1 fruit fly cellular context compared by ENCODE assay signal in the genomic region with DNA sequence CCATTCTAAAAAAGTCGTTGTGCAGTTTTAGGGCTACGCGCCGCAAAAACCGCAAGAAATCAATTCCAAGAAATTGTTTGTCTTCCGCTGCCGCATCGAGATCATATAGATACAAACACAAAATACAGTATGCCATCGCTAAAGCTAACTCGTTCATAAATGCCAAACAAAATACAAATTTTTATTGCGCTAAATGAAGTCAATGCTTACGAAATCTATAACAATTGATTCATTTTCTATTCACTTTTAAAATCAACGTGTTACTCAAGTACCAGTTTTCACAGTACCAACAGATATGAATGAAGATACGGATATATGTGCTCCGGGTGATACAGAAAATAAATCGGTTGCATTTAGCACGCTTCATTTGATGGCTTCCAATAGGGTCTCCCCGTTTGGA.
A peak's percentile ranks its signal among the peaks of the same experiment; 100 is the strongest.
TF ChIP-seq lines count a peak whose summit lies in the region.

No protein-coding gene starts in this region.

TF ChIP-seq in whole organism, embryonic, 481 proteins besides CTCF, POLR2A, EP300 and RAD21 (continued from another document and continues in another):
- peak; percentile 76 for TF ChIP-seq CG7839 (tag; optimal IDR thresholded peaks at IDR 0.05; lab: Kevin White, UChicago)
- no peak for TF ChIP-seq run (tag; optimal IDR thresholded peaks at IDR 0.05; lab: Kevin White, UChicago)
- TF ChIP-seq Hand (GFP tag; optimal IDR thresholded peaks at IDR 0.05; lab: Kevin White, UChicago), result no peak
- TF ChIP-seq E2f2 (GFP tag; IDR thresholded peaks at IDR 0.05; lab: Robert Waterston, UW), result peak; percentile 22; the same call in 1 of the 2 replicates
- no peak for TF ChIP-seq Tbp (GFP tag; optimal IDR thresholded peaks at IDR 0.05; lab: Kevin White, UChicago)
- no peak for TF ChIP-seq Bgb (GFP tag; IDR thresholded peaks at IDR 0.05; lab: Robert Waterston, UW; ENCODE audit: partially characterized antibody)
- TF ChIP-seq CG13296 (GFP tag; optimal IDR thresholded peaks at IDR 0.05; lab: Kevin White, UChicago), result peak; percentile 35
- peak; percentile 31 for TF ChIP-seq CG9609 (GFP tag; optimal IDR thresholded peaks at IDR 0.05; lab: Kevin White, UChicago)
- peak; percentile 9 for TF ChIP-seq BtbVII (GFP tag; optimal IDR thresholded peaks at IDR 0.05; lab: Kevin White, UChicago)
- no peak for TF ChIP-seq CG6654 (GFP tag; optimal IDR thresholded peaks at IDR 0.05; lab: Kevin White, UChicago)
- no peak for TF ChIP-seq mirr (GFP tag; optimal IDR thresholded peaks at IDR 0.05; lab: Kevin White, UChicago)
- TF ChIP-seq CG1792 (GFP tag; optimal IDR thresholded peaks at IDR 0.05; lab: Kevin White, UChicago), result no peak
- peak; percentile 49 for TF ChIP-seq Sox100B (GFP tag; optimal IDR thresholded peaks at IDR 0.05; lab: Kevin White, UChicago)
- TF ChIP-seq Dbx (GFP tag; IDR thresholded peaks at IDR 0.05; lab: Robert Waterston, UW), result no peak
- peak; percentile 52 for TF ChIP-seq E2f1 (GFP tag; IDR thresholded peaks at IDR 0.05; lab: Robert Waterston, UW)
- TF ChIP-seq nerfin-1 (tag; optimal IDR thresholded peaks at IDR 0.05; lab: Kevin White, UChicago), result peak; percentile 59
- no peak for TF ChIP-seq Jarid2 (GFP tag; optimal IDR thresholded peaks at IDR 0.05; lab: Kevin White, UChicago)
- peak; percentile 71 for TF ChIP-seq CG18262 (tag; optimal IDR thresholded peaks at IDR 0.05; lab: Kevin White, UChicago)
- peak; percentile 65 for TF ChIP-seq az2 (GFP tag; optimal IDR thresholded peaks at IDR 0.05; lab: Kevin White, UChicago)
- no peak for TF ChIP-seq CG10543 (GFP tag; optimal IDR thresholded peaks at IDR 0.05; lab: Kevin White, UChicago)
- no peak for TF ChIP-seq B-H1 (GFP tag; IDR thresholded peaks at IDR 0.05; lab: Robert Waterston, UW)
- peak; percentile 2 for TF ChIP-seq sd (tag; optimal IDR thresholded peaks at IDR 0.05; lab: Kevin White, UChicago)
- TF ChIP-seq esg (GFP tag; conservative IDR thresholded peaks at IDR 0.05; lab: Robert Waterston, UW), result peak; percentile 33; the same call in 1 of the 2 replicates
- peak; percentile 9 for TF ChIP-seq Sry-δ (GFP tag; optimal IDR thresholded peaks at IDR 0.05; lab: Kevin White, UChicago)
- TF ChIP-seq HHEX (GFP tag; optimal IDR thresholded peaks at IDR 0.05; lab: Kevin White, UChicago), result peak; percentile 49
- peak; percentile 61 for TF ChIP-seq Xbp1 (GFP tag; optimal IDR thresholded peaks at IDR 0.05; lab: Kevin White, UChicago)
- TF ChIP-seq CG10209 (GFP tag; optimal IDR thresholded peaks at IDR 0.05; lab: Kevin White, UChicago), result peak; percentile 47
- 0 out of 2 replicates have a peak, but pooled peaks have one; percentile 41 for TF ChIP-seq CG7372 (GFP tag; IDR thresholded peaks at IDR 0.05; lab: Robert Waterston, UW)
- peak; percentile 27 for TF ChIP-seq MTF-1 (GFP tag; optimal IDR thresholded peaks at IDR 0.05; lab: Kevin White, UChicago; ENCODE audit: borderline replicate concordance)
- TF ChIP-seq CG4404 (GFP tag; IDR thresholded peaks at IDR 0.05; lab: Robert Waterston, UW), result peak; percentile 25; the same call in 1 of the 2 replicates
- peak; percentile 1 for TF ChIP-seq fd3F (GFP tag; optimal IDR thresholded peaks at IDR 0.05; lab: Kevin White, UChicago)
- peak; percentile 32 for TF ChIP-seq jumu (GFP tag; optimal IDR thresholded peaks at IDR 0.05; lab: Kevin White, UChicago)
- TF ChIP-seq pnt (GFP tag; optimal IDR thresholded peaks at IDR 0.05; lab: Kevin White, UChicago), result peak; percentile 64
- peak; percentile 23 for TF ChIP-seq Meics (GFP tag; optimal IDR thresholded peaks at IDR 0.05; lab: Kevin White, UChicago)
- TF ChIP-seq CG7963 (GFP tag; IDR thresholded peaks at IDR 0.05; lab: Robert Waterston, UW; ENCODE audit: partially characterized antibody), result no peak
- TF ChIP-seq gt (GFP tag; IDR thresholded peaks at IDR 0.05; lab: Robert Waterston, UW), result no peak
- TF ChIP-seq CG3726 (GFP tag; IDR thresholded peaks at IDR 0.05; lab: Robert Waterston, UW), result 0 out of 3 replicates have a peak, but pooled peaks have one; percentile 43
- TF ChIP-seq CG32772 (GFP tag; IDR thresholded peaks at IDR 0.05; lab: Robert Waterston, UW), result peak; percentile 62
- TF ChIP-seq Dll (GFP tag; IDR thresholded peaks at IDR 0.05; lab: Robert Waterston, UW; ENCODE audit: partially characterized antibody), result no peak
- TF ChIP-seq B-H2 (GFP tag; optimal IDR thresholded peaks at IDR 0.05; lab: Kevin White, UChicago), result no peak
- TF ChIP-seq sqz (GFP tag; optimal IDR thresholded peaks at IDR 0.05; lab: Kevin White, UChicago), result peak; percentile 21
- peak; percentile 74 for TF ChIP-seq gem (tag; optimal IDR thresholded peaks at IDR 0.05; lab: Kevin White, UChicago)
- TF ChIP-seq CG1529 (GFP tag; optimal IDR thresholded peaks at IDR 0.05; lab: Kevin White, UChicago), result peak; percentile 48
- TF ChIP-seq Deaf1 (tag; optimal IDR thresholded peaks at IDR 0.05; lab: Kevin White, UChicago), result no peak
- TF ChIP-seq kah (GFP tag; optimal IDR thresholded peaks at IDR 0.05; lab: Kevin White, UChicago), result peak; percentile 40
- TF ChIP-seq CG18599 (GFP tag; optimal IDR thresholded peaks at IDR 0.05; lab: Kevin White, UChicago), result peak; percentile 42
- TF ChIP-seq CG8281 (tag; optimal IDR thresholded peaks at IDR 0.05; lab: Kevin White, UChicago), result peak; percentile 27
- TF ChIP-seq sens (GFP tag; lab: Kevin White, UChicago), result peak; percentile 94
- peak; percentile 46 for TF ChIP-seq D19A (tag; optimal IDR thresholded peaks at IDR 0.05; lab: Kevin White, UChicago)
- TF ChIP-seq CG6689 (GFP tag; IDR thresholded peaks at IDR 0.05; lab: Robert Waterston, UW), result peak; percentile 72
- peak; percentile 72; the same call in 2 of the 3 replicates for TF ChIP-seq so (GFP tag; IDR thresholded peaks at IDR 0.05; lab: Robert Waterston, UW)
- no peak for TF ChIP-seq CG3995 (GFP tag; optimal IDR thresholded peaks at IDR 0.05; lab: Kevin White, UChicago)
- TF ChIP-seq btn (GFP tag; optimal IDR thresholded peaks at IDR 0.05; lab: Kevin White, UChicago), result peak; percentile 20
- peak; percentile 54; the same call in 1 of the 2 replicates for TF ChIP-seq Ada2b (GFP tag; IDR thresholded peaks at IDR 0.05; lab: Robert Waterston, UW)
- TF ChIP-seq nmo (GFP tag; optimal IDR thresholded peaks at IDR 0.05; lab: Kevin White, UChicago), result peak; percentile 72
- peak; percentile 71 for TF ChIP-seq row (GFP tag; IDR thresholded peaks at IDR 0.05; lab: Robert Waterston, UW)
- peak; percentile 25 for TF ChIP-seq CG17385 (GFP tag; optimal IDR thresholded peaks at IDR 0.05; lab: Kevin White, UChicago)
- TF ChIP-seq lilli (GFP tag; optimal IDR thresholded peaks at IDR 0.05; lab: Kevin White, UChicago), result peak; percentile 34
- TF ChIP-seq eyg (GFP tag; optimal IDR thresholded peaks at IDR 0.05; lab: Kevin White, UChicago), result peak; percentile 9
- peak; percentile 78 for TF ChIP-seq ken (GFP tag; IDR thresholded peaks at IDR 0.05; lab: Robert Waterston, UW)
- peak; percentile 26 for TF ChIP-seq CG10267 (tag; optimal IDR thresholded peaks at IDR 0.05; lab: Kevin White, UChicago)
- TF ChIP-seq dysf (GFP tag; IDR thresholded peaks at IDR 0.05; lab: Robert Waterston, UW), result peak; percentile 73
- peak; percentile 80 for TF ChIP-seq dmrt99B (tag; optimal IDR thresholded peaks at IDR 0.05; lab: Kevin White, UChicago)
- TF ChIP-seq jing (GFP tag; optimal IDR thresholded peaks at IDR 0.05; lab: Kevin White, UChicago), result peak; percentile 40
- no peak for TF ChIP-seq Hr39 (optimal IDR thresholded peaks at IDR 0.05; lab: Kevin White, UChicago)
- TF ChIP-seq her (GFP tag; optimal IDR thresholded peaks at IDR 0.05; lab: Kevin White, UChicago), result peak; percentile 3
- no peak for TF ChIP-seq CG12299 (tag; optimal IDR thresholded peaks at IDR 0.05; lab: Kevin White, UChicago)
- peak; percentile 25 for TF ChIP-seq CG3407 (GFP tag; optimal IDR thresholded peaks at IDR 0.05; lab: Kevin White, UChicago)
- no peak for TF ChIP-seq crol (GFP tag; IDR thresholded peaks at IDR 0.05; lab: Robert Waterston, UW)
- TF ChIP-seq disco-r (GFP tag; optimal IDR thresholded peaks at IDR 0.05; lab: Kevin White, UChicago), result no peak
- TF ChIP-seq CG13424 (tag; optimal IDR thresholded peaks at IDR 0.05; lab: Kevin White, UChicago), result peak; percentile 69
- TF ChIP-seq CG2202 (tag; optimal IDR thresholded peaks at IDR 0.05; lab: Kevin White, UChicago), result peak; percentile 31
- TF ChIP-seq stc (GFP tag; IDR thresholded peaks at IDR 0.05; lab: Robert Waterston, UW), result peak; percentile 72
- TF ChIP-seq CG4820 (GFP tag; optimal IDR thresholded peaks at IDR 0.05; lab: Kevin White, UChicago), result peak; percentile 52
- TF ChIP-seq Lhr (GFP tag; optimal IDR thresholded peaks at IDR 0.05; lab: Kevin White, UChicago), result no peak
- TF ChIP-seq CG2199 (GFP tag; IDR thresholded peaks at IDR 0.05; lab: Robert Waterston, UW), result 0 out of 3 replicates have a peak, but pooled peaks have one; percentile 73
- peak; percentile 57 for TF ChIP-seq CG7271 (tag; optimal IDR thresholded peaks at IDR 0.05; lab: Kevin White, UChicago)
- TF ChIP-seq inv (GFP tag; IDR thresholded peaks at IDR 0.05; lab: Robert Waterston, UW; ENCODE audit: partially characterized antibody), result no peak
- TF ChIP-seq CG34224 (GFP tag; IDR thresholded peaks at IDR 0.05; lab: Robert Waterston, UW; ENCODE audit: partially characterized antibody), result no peak
- TF ChIP-seq Nf-YC (tag; optimal IDR thresholded peaks at IDR 0.05; lab: Kevin White, UChicago), result no peak
- peak; percentile 47 for TF ChIP-seq Side (GFP tag; optimal IDR thresholded peaks at IDR 0.05; lab: Kevin White, UChicago)
- TF ChIP-seq CG16863 (GFP tag; optimal IDR thresholded peaks at IDR 0.05; lab: Kevin White, UChicago), result peak; percentile 45
- TF ChIP-seq Hmr (GFP tag; optimal IDR thresholded peaks at IDR 0.05; lab: Kevin White, UChicago), result peak; percentile 20
- TF ChIP-seq Rx (GFP tag; IDR thresholded peaks at IDR 0.05; lab: Robert Waterston, UW), result peak; percentile 58; the same call in 1 of the 2 replicates
- TF ChIP-seq CG12236 (GFP tag; optimal IDR thresholded peaks at IDR 0.05; lab: Kevin White, UChicago), result peak; percentile 2
- peak; percentile 69 for TF ChIP-seq CG15269 (tag; optimal IDR thresholded peaks at IDR 0.05; lab: Kevin White, UChicago)
- peak; percentile 56 for TF ChIP-seq gsb-n (tag; optimal IDR thresholded peaks at IDR 0.05; lab: Kevin White, UChicago)
- no peak for TF ChIP-seq CG15479 (GFP tag; optimal IDR thresholded peaks at IDR 0.05; lab: Kevin White, UChicago)
- no peak; the same call in 1 of the 2 replicates for TF ChIP-seq NFAT (GFP tag; IDR thresholded peaks at IDR 0.05; lab: Robert Waterston, UW)
- TF ChIP-seq CG15696 (tag; optimal IDR thresholded peaks at IDR 0.05; lab: Kevin White, UChicago), result peak; percentile 52
- no peak for TF ChIP-seq Hey (tag; optimal IDR thresholded peaks at IDR 0.05; lab: Kevin White, UChicago)
- TF ChIP-seq CG2889 (GFP tag; IDR thresholded peaks at IDR 0.05; lab: Robert Waterston, UW), result 0 out of 3 replicates have a peak, but pooled peaks have one; percentile 23
- TF ChIP-seq ap (GFP tag; IDR thresholded peaks at IDR 0.05; lab: Robert Waterston, UW), result peak; percentile 26; the same call in 1 of the 2 replicates
- peak; percentile 49 for TF ChIP-seq dmrt11E (tag; optimal IDR thresholded peaks at IDR 0.05; lab: Kevin White, UChicago)
- peak; percentile 28 for TF ChIP-seq CG12659 (GFP tag; optimal IDR thresholded peaks at IDR 0.05; lab: Kevin White, UChicago)
- TF ChIP-seq CG13287 (GFP tag; IDR thresholded peaks at IDR 0.05; lab: Robert Waterston, UW; ENCODE audit: partially characterized antibody), result no peak
- TF ChIP-seq CG31388 (GFP tag; optimal IDR thresholded peaks at IDR 0.05; lab: Kevin White, UChicago), result peak; percentile 26
- TF ChIP-seq lola (GFP tag; optimal IDR thresholded peaks at IDR 0.05; lab: Kevin White, UChicago), result peak in 1 of 3 experiments; percentile 54
- TF ChIP-seq CG2712 (tag; optimal IDR thresholded peaks at IDR 0.05; lab: Kevin White, UChicago), result peak; percentile 65
- TF ChIP-seq CG2678 (tag; optimal IDR thresholded peaks at IDR 0.05; lab: Kevin White, UChicago), result peak; percentile 71
- TF ChIP-seq CG1602 (GFP tag; optimal IDR thresholded peaks at IDR 0.05; lab: Kevin White, UChicago), result peak; percentile 33
- peak; percentile 25 to 57 for TF ChIP-seq Pdp1 (GFP tag; optimal IDR thresholded peaks at IDR 0.05; lab: Kevin White, UChicago)
- TF ChIP-seq salm (tag; optimal IDR thresholded peaks at IDR 0.05; lab: Kevin White, UChicago), result peak; percentile 45
- TF ChIP-seq CG11504 (tag; optimal IDR thresholded peaks at IDR 0.05; lab: Kevin White, UChicago), result peak; percentile 76
- TF ChIP-seq CG7786 (GFP tag; optimal IDR thresholded peaks at IDR 0.05; lab: Kevin White, UChicago), result peak; percentile 40
- no peak for TF ChIP-seq ems (GFP tag; optimal IDR thresholded peaks at IDR 0.05; lab: Kevin White, UChicago)
- no peak for TF ChIP-seq cas (GFP tag; IDR thresholded peaks at IDR 0.05; lab: Robert Waterston, UW)
- no peak for TF ChIP-seq CG31224 (GFP tag; IDR thresholded peaks at IDR 0.05; lab: Robert Waterston, UW)
- TF ChIP-seq CG4360 (GFP tag; IDR thresholded peaks at IDR 0.05; lab: Robert Waterston, UW), result no peak
- TF ChIP-seq da (GFP tag; optimal IDR thresholded peaks at IDR 0.05; lab: Kevin White, UChicago), result no peak
- TF ChIP-seq CG14014 (GFP tag; IDR thresholded peaks at IDR 0.05; lab: Robert Waterston, UW), result 0 out of 2 replicates have a peak, but pooled peaks have one; percentile 35
- peak; percentile 71 for TF ChIP-seq Xrp1 (GFP tag; IDR thresholded peaks at IDR 0.05; lab: Robert Waterston, UW)
- peak; percentile 28 for TF ChIP-seq CG6813 (GFP tag; optimal IDR thresholded peaks at IDR 0.05; lab: Kevin White, UChicago)
- peak; percentile 61 for TF ChIP-seq CG8388 (GFP tag; optimal IDR thresholded peaks at IDR 0.05; lab: Kevin White, UChicago)
- TF ChIP-seq CG1024 (GFP tag; IDR thresholded peaks at IDR 0.05; lab: Robert Waterston, UW), result 0 out of 2 replicates have a peak, but pooled peaks have one; percentile 15
- TF ChIP-seq ewg (GFP tag; optimal IDR thresholded peaks at IDR 0.05; lab: Kevin White, UChicago), result peak; percentile 26
- TF ChIP-seq grau (tag; optimal IDR thresholded peaks at IDR 0.05; lab: Kevin White, UChicago), result peak; percentile 87
- TF ChIP-seq CG2875 (GFP tag; optimal IDR thresholded peaks at IDR 0.05; lab: Kevin White, UChicago), result peak; percentile 39
- no peak; the same call in 1 of the 2 replicates for TF ChIP-seq CG43689 (GFP tag; IDR thresholded peaks at IDR 0.05; lab: Robert Waterston, UW)
- TF ChIP-seq nau (GFP tag; optimal IDR thresholded peaks at IDR 0.05; lab: Kevin White, UChicago), result peak; percentile 34
- TF ChIP-seq tgo (GFP tag; IDR thresholded peaks at IDR 0.05; lab: Robert Waterston, UW), result peak; percentile 66
- TF ChIP-seq tup (GFP tag; optimal IDR thresholded peaks at IDR 0.05; lab: Kevin White, UChicago), result no peak
- TF ChIP-seq Hsf (GFP tag; optimal IDR thresholded peaks at IDR 0.05; lab: Kevin White, UChicago), result peak; percentile 48
- TF ChIP-seq Drgx (GFP tag; IDR thresholded peaks at IDR 0.05; lab: Robert Waterston, UW), result peak; percentile 59
- no peak for TF ChIP-seq fu2 (GFP tag; optimal IDR thresholded peaks at IDR 0.05; lab: Kevin White, UChicago)
